Worm (Caenorhabditis elegans): Measurements from ENCODE around the gene klp-6.
"Not testable (repeated sequence)": the region's sequence is repeated elsewhere in the genome, so short reads cannot be mapped to it uniquely, and the experiment has no call there.

DNA sequence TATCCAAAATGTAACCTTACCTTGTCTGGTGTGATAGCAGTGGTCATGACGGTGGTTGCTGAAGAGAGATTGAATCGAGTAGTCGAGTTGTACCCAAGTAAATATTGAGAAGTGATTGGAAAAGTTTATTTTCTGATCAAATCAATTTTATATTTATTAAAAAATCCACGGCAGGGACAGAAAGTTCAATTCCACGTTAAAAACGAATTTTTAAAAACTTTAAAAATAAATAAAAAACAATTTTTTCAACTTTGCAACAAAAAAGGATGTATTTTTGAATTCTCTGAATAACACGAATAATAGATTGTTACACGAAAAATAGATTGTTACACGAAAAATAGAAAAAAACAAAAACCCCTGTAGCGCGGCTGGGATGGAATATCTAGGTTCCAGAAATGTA is 25.0 kb downstream of the klp-6 start, which contains the start of gene C45G9.9:
- TF ChIP-seq egl-27 (tag; optimal IDR thresholded peaks at IDR 0.05); unc-98 (GFP tag; IDR thresholded peaks at IDR 0.05); pqm-1 (tag; optimal IDR thresholded peaks at IDR 0.05); pag-3 (tag; optimal IDR thresholded peaks at IDR 0.05; ENCODE audit: borderline replicate concordance, insufficient read depth); mab-9 (GFP tag; IDR thresholded peaks at IDR 0.05); hlh-4 (tag; optimal IDR thresholded peaks at IDR 0.05); nhr-77 (tag; optimal IDR thresholded peaks at IDR 0.05); nhr-237 (tag; optimal IDR thresholded peaks at IDR 0.05); rnt-1 (tag; optimal IDR thresholded peaks at IDR 0.05): not testable (repeated sequence)
